Fruit fly (Drosophila melanogaster): ENCODE measurements around the gene CG11109.

The CG11109 gene

DNA sequence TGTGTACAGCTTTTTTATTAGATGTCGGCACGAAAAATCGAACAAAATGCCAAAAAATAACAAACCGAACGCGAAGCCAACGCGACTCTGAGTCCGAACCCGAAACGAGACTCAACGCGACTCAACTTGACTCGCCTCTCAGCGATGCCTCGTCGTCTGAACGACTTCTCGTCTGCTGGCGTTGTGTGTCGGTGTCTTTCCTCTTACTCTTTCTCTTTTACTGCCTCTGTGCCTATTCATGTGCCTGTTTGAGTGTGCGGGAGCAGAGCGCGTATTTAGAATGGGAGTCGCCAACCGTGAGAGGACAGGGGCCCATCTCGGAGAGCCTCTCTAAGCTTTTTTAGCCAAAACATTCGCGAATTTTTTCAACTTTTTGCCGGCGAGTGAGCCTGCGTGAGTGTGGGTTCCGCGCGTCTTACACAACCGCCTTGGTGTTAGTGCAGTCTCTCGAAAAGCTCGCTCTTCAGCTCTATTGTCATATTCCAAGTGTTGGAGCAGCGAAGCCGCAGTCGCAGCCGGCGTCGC, 47.3 kb upstream of the CG11109 start (continued):
- TF ChIP-seq tap (tag; optimal IDR thresholded peaks at IDR 0.05) (no peak), CG3995 (GFP tag; optimal IDR thresholded peaks at IDR 0.05) (no peak), tin (GFP tag; optimal IDR thresholded peaks at IDR 0.05) (no peak), CG17385 (GFP tag; optimal IDR thresholded peaks at IDR 0.05) (no peak), CG12155 (GFP tag; optimal IDR thresholded peaks at IDR 0.05) (peak; percentile 30), sna (GFP tag; IDR thresholded peaks at IDR 0.05; ENCODE audit: partially characterized antibody) (0 out of 2 replicates have a peak, but pooled peaks have one; percentile 52), NFAT (GFP tag; IDR thresholded peaks at IDR 0.05) (no peak), CG8089 (GFP tag; optimal IDR thresholded peaks at IDR 0.05) (no peak), CG9437 (GFP tag; optimal IDR thresholded peaks at IDR 0.05) (no peak), scrt (GFP tag; optimal IDR thresholded peaks at IDR 0.05) (no peak), dan (GFP tag; IDR thresholded peaks at IDR 0.05) (no peak), CG17186 (GFP tag; optimal IDR thresholded peaks at IDR 0.05) (no peak), Dfd (GFP tag; optimal IDR thresholded peaks at IDR 0.05) (no peak), CG1233 (GFP tag; optimal IDR thresholded peaks at IDR 0.05) (no peak), trh (GFP tag; optimal IDR thresholded peaks at IDR 0.05) (no peak), zen2 (GFP tag; IDR thresholded peaks at IDR 0.05; ENCODE audit: partially characterized antibody) (peak; percentile 61; the same call in 1 of the 3 replicates), BtbVII (GFP tag; optimal IDR thresholded peaks at IDR 0.05) (no peak), prd (optimal IDR thresholded peaks at IDR 0.05) (no peak), prd (GFP tag; IDR thresholded peaks at IDR 0.05) (no peak), D19B (GFP tag; optimal IDR thresholded peaks at IDR 0.05) (no peak), CG13123 (GFP tag; optimal IDR thresholded peaks at IDR 0.05) (no peak), D19A (tag; optimal IDR thresholded peaks at IDR 0.05) (no peak), kay (GFP tag; optimal IDR thresholded peaks at IDR 0.05) (peak; percentile 0), Lhr (GFP tag; optimal IDR thresholded peaks at IDR 0.05) (no peak), CG12219 (GFP tag; optimal IDR thresholded peaks at IDR 0.05) (no peak), nmo (GFP tag; optimal IDR thresholded peaks at IDR 0.05) (no peak), HmgD (GFP tag; optimal IDR thresholded peaks at IDR 0.05) (no peak), Hey (tag; optimal IDR thresholded peaks at IDR 0.05) (no peak), Rfx (GFP tag; IDR thresholded peaks at IDR 0.05) (0 out of 2 replicates have a peak, but pooled peaks have one; percentile 30), CG8765 (GFP tag; IDR thresholded peaks at IDR 0.05) (no peak), ind (GFP tag; optimal IDR thresholded peaks at IDR 0.05) (no peak), CG34376 (GFP tag; optimal IDR thresholded peaks at IDR 0.05) (peak; percentile 4), CG1529 (GFP tag; optimal IDR thresholded peaks at IDR 0.05) (no peak), ranshi (GFP tag; IDR thresholded peaks at IDR 0.05) (no peak), CG15601 (tag; optimal IDR thresholded peaks at IDR 0.05) (no peak), GATAe (GFP tag; conservative IDR thresholded peaks at IDR 0.05) (no peak), Opbp (GFP tag; IDR thresholded peaks at IDR 0.05; ENCODE audit: partially characterized antibody) (no peak; the same call in 2 of the 3 replicates), CG11085 (GFP tag; IDR thresholded peaks at IDR 0.05) (no peak), CG10462 (GFP tag; optimal IDR thresholded peaks at IDR 0.05) (no peak), C15 (GFP tag; IDR thresholded peaks at IDR 0.05) (no peak), CG9817 (tag; optimal IDR thresholded peaks at IDR 0.05) (no peak), her (GFP tag; optimal IDR thresholded peaks at IDR 0.05) (peak; percentile 20), fd64A (GFP tag; optimal IDR thresholded peaks at IDR 0.05) (no peak), CG5953 (GFP tag; IDR thresholded peaks at IDR 0.05) (no peak), Neu2 (GFP tag; optimal IDR thresholded peaks at IDR 0.05; ENCODE audit: borderline replicate concordance) (no peak), Med (GFP tag) (no peak), Hsf (GFP tag; optimal IDR thresholded peaks at IDR 0.05) (no peak), CG7987 (GFP tag; optimal IDR thresholded peaks at IDR 0.05) (no peak), PHDP (tag; optimal IDR thresholded peaks at IDR 0.05) (no peak), CG8924 (tag; optimal IDR thresholded peaks at IDR 0.05) (no peak), pros (GFP tag; optimal IDR thresholded peaks at IDR 0.05) (no peak)

Measured in whole organism, embryonic.